Worm (Caenorhabditis elegans): ENCODE results near the gene sri-65.
A peak's percentile ranks its signal among the peaks of the same experiment; 100 is the strongest.

Gene sri-65

DNA sequence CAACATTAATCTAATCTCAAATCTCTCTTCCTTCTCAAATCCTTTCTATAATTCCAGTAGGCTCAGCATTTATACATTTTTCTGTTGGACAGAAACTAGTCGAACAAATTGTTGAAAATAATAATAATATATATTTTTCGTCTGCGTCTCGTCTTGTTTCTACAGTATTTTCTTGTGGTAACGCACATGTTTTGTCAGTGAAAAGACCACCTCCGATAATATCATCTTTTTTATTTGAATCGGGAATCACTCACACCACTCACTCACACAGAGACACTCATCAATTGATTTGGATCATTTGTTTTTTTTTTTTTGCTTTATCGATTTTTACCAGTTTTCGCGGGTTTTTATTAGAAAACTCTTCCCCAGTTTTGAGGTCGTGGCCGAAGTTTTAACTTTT lies 33.5 kb downstream of the sri-65 start:
- TF ChIP-seq dmd-4 (tag; optimal IDR thresholded peaks at IDR 0.05) (no peak), R02D3.7 (tag; optimal IDR thresholded peaks at IDR 0.05) (no peak), F13H6.1 (tag; optimal IDR thresholded peaks at IDR 0.05) (no peak), nhr-11 (tag; optimal IDR thresholded peaks at IDR 0.05) (no peak), unc-39 (tag; optimal IDR thresholded peaks at IDR 0.05) (no peak), nhr-129 (tag; optimal IDR thresholded peaks at IDR 0.05) (peak; percentile 3), mab-5 (tag; optimal IDR thresholded peaks at IDR 0.05) (no peak), nhr-6 (tag; optimal IDR thresholded peaks at IDR 0.05) (no peak)

DNA sequence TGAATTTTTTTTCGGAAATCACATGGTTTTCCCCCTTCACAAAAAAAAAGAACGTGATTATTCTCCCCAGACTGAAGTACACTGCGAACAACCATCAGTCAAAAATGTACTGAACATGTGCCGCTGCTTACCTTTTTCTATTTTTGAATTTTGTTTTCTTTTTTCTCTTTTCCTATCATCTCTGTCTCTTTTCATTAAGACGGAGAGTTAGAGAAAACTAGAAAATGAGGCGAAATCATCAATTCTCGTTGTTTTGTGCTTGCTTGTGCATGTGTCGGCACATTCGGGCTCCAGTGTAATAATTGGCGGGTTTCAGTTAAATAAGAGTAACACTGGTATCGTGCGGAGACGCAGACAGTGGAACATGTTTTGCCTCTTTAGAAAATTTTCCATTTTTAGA lies 35.9 kb downstream of the sri-65 start:
- TF ChIP-seq ztf-1 (GFP tag; conservative IDR thresholded peaks at IDR 0.05) (no peak), nhr-6 (tag; optimal IDR thresholded peaks at IDR 0.05) (no peak), ZK546.5 (tag; optimal IDR thresholded peaks at IDR 0.05) (no peak), nhr-237 (tag; optimal IDR thresholded peaks at IDR 0.05) (no peak), aly-2 (tag; optimal IDR thresholded peaks at IDR 0.05) (no peak), mbf-1 (tag; optimal IDR thresholded peaks at IDR 0.05) (no peak), nhr-12 (tag; optimal IDR thresholded peaks at IDR 0.05) (no peak), egl-27 (tag; optimal IDR thresholded peaks at IDR 0.05) (no peak), nhr-21 (tag; optimal IDR thresholded peaks at IDR 0.05) (no peak), mab-5 (tag; optimal IDR thresholded peaks at IDR 0.05) (no peak), alr-1 (tag; optimal IDR thresholded peaks at IDR 0.05) (no peak), elt-3 (tag; optimal IDR thresholded peaks at IDR 0.05) (no peak), blmp-1 (tag; optimal IDR thresholded peaks at IDR 0.05; ENCODE audit: insufficient read depth) (no peak), lin-39 (tag; optimal IDR thresholded peaks at IDR 0.05) (no peak), F13H6.1 (tag; optimal IDR thresholded peaks at IDR 0.05) (peak; percentile 56), skn-1 (tag; optimal IDR thresholded peaks at IDR 0.05) (peak; percentile 34), nhr-23 (tag; optimal IDR thresholded peaks at IDR 0.05) (no peak), lin-11 (tag; optimal IDR thresholded peaks at IDR 0.05) (no peak), sem-4 (tag; optimal IDR thresholded peaks at IDR 0.05) (no peak), zag-1 (tag; optimal IDR thresholded peaks at IDR 0.05) (no peak), Y55F3AM.14 (GFP tag; optimal IDR thresholded peaks at IDR 0.05) (no peak), ceh-82 (tag; optimal IDR thresholded peaks at IDR 0.05) (no peak), mdl-1 (tag; optimal IDR thresholded peaks at IDR 0.05) (peak in 1 of 2 experiments; percentile 64), ceh-16 (tag; optimal IDR thresholded peaks at IDR 0.05) (no peak), ama-1 (optimal IDR thresholded peaks at IDR 0.05) (no peak), unc-55 (GFP tag; optimal IDR thresholded peaks at IDR 0.05) (peak; percentile 45), fos-1 (tag; optimal IDR thresholded peaks at IDR 0.05) (no peak), dmd-4 (tag; optimal IDR thresholded peaks at IDR 0.05) (no peak), unc-62 (GFP tag; optimal IDR thresholded peaks at IDR 0.05) (no peak), unc-39 (tag; optimal IDR thresholded peaks at IDR 0.05) (no peak), nhr-25 (tag; optimal IDR thresholded peaks at IDR 0.05) (no peak), snpc-4 (tag; optimal IDR thresholded peaks at IDR 0.05) (peak; percentile 57), crh-2 (tag; optimal IDR thresholded peaks at IDR 0.05) (no peak), ztf-11 (tag; optimal IDR thresholded peaks at IDR 0.05) (no peak), lsy-2 (tag; optimal IDR thresholded peaks at IDR 0.05) (peak in 1 of 2 experiments; percentile 55), gmeb-1 (tag; optimal IDR thresholded peaks at IDR 0.05) (peak; percentile 2), R02D3.7 (tag; optimal IDR thresholded peaks at IDR 0.05) (no peak), nhr-10 (tag; optimal IDR thresholded peaks at IDR 0.05) (no peak), nhr-129 (tag; optimal IDR thresholded peaks at IDR 0.05) (peak; percentile 68), elt-1 (tag; optimal IDR thresholded peaks at IDR 0.05) (no peak), nhr-11 (tag; optimal IDR thresholded peaks at IDR 0.05) (no peak), sma-3 (GFP tag; optimal IDR thresholded peaks at IDR 0.05) (no peak), sma-9 (GFP tag; optimal IDR thresholded peaks at IDR 0.05) (peak; percentile 70), sma-9 (tag; optimal IDR thresholded peaks at IDR 0.05) (no peak), ztf-4 (tag; optimal IDR thresholded peaks at IDR 0.05) (no peak), C34F6.9 (tag; optimal IDR thresholded peaks at IDR 0.05) (peak; percentile 59), peb-1 (tag; optimal IDR thresholded peaks at IDR 0.05) (no peak), lin-13 (GFP tag; optimal IDR thresholded peaks at IDR 0.05) (no peak), nhr-77 (tag; optimal IDR thresholded peaks at IDR 0.05) (no peak)

Measured in whole organism, L2 larva.